Fruit fly (Drosophila melanogaster) whole organism, adult: ENCODE results near the gene Adss.

Experiments
- CG11617 ChIP-seq: fragments of 200-800 bp; sonication (Bioruptor generic); optimal IDR thresholded peaks from 2 replicates; lab custom pipeline; 2017; ENCODE audit warnings: mild to moderate bottlenecking, missing biosample characterization, missing genetic modification reagents, missing genetic modification characterization
- CG12768 ChIP-seq: fragments of 200-800 bp; sonication (Bioruptor generic); optimal IDR thresholded peaks from 2 replicates; lab custom pipeline; 2017; ENCODE audit warnings: missing biosample characterization, missing genetic modification characterization, mild to moderate bottlenecking, moderate library complexity, missing genetic modification reagents
- CG14711 ChIP-seq: fragments of 200-800 bp; sonication (Bioruptor generic); optimal IDR thresholded peaks from 2 replicates; lab custom pipeline; 2018; ENCODE audit warnings: missing biosample characterization, mild to moderate bottlenecking, missing genetic modification characterization, moderate library complexity
- CG1620 ChIP-seq: fragments of 200-800 bp; sonication (Bioruptor generic); optimal IDR thresholded peaks from 2 replicates; lab custom pipeline; 2016; ENCODE audit warnings: missing biosample characterization, missing genetic modification characterization
- CG33017 ChIP-seq: fragments of 200-800 bp; sonication (Bioruptor generic); optimal IDR thresholded peaks from 2 replicates; lab custom pipeline; 2018; ENCODE audit warnings: missing biosample characterization, mild to moderate bottlenecking, missing genetic modification characterization, moderate library complexity
- CG5204 ChIP-seq: fragments of 200-800 bp; sonication (Bioruptor generic); optimal IDR thresholded peaks from 2 replicates; lab custom pipeline; 2016; ENCODE audit warnings: missing biosample characterization, missing genetic modification characterization
- CG7045 ChIP-seq: fragments of 200-800 bp; sonication (Bioruptor generic); optimal IDR thresholded peaks from 2 replicates; lab custom pipeline; 2017; ENCODE audit warnings: missing biosample characterization, mild to moderate bottlenecking, missing genetic modification characterization
- CG7101 ChIP-seq: fragments of 200-800 bp; sonication (Bioruptor generic); optimal IDR thresholded peaks from 2 replicates; lab custom pipeline; 2018; ENCODE audit warnings: missing biosample characterization, mild to moderate bottlenecking, missing genetic modification characterization, moderate library complexity
- Clk ChIP-seq: fragments of 200-800 bp; sonication (Bioruptor generic); optimal IDR thresholded peaks from 2 replicates; lab custom pipeline; 2017; ENCODE audit warnings: missing biosample characterization, missing genetic modification characterization
- Crg-1 ChIP-seq: fragments of 200-800 bp; sonication (Bioruptor generic); optimal IDR thresholded peaks from 2 replicates; lab custom pipeline; 2016; ENCODE audit warnings: missing biosample characterization, missing genetic modification characterization
- Hr96 ChIP-seq: fragments of 200-800 bp; sonication (Bioruptor generic); optimal IDR thresholded peaks from 2 replicates; lab custom pipeline; 2016; ENCODE audit warnings: missing biosample characterization, missing genetic modification characterization
- Mnt ChIP-seq: fragments of 200-800 bp; sonication (Bioruptor generic); optimal IDR thresholded peaks from 2 replicates; lab custom pipeline; 2016; ENCODE audit warnings: missing biosample characterization, mild to moderate bottlenecking, missing genetic modification characterization
- bab1 ChIP-seq: fragments of 200-800 bp; sonication (Bioruptor generic); optimal IDR thresholded peaks from 3 replicates; lab custom pipeline; 2019; ENCODE audit warnings: missing biosample characterization, mild to moderate bottlenecking, missing genetic modification characterization, moderate library complexity
- cic ChIP-seq: fragments of 200-800 bp; sonication (Bioruptor generic); optimal IDR thresholded peaks from 2 replicates; lab custom pipeline; 2017; ENCODE audit warnings: missing biosample characterization, mild to moderate bottlenecking, missing genetic modification characterization, moderate library complexity
- cnc ChIP-seq, 2 experiments: fragments of >200 bp; optimal IDR thresholded peaks; 2 replicates each; lab custom pipeline; 2017
- kay ChIP-seq: fragments of 200-800 bp; sonication (Bioruptor generic); peaks from one replicate; lab custom pipeline; 2016; ENCODE audit warnings: missing biosample characterization, missing genetic modification characterization, borderline replicate concordance
- ovo ChIP-seq: fragments of 200-800 bp; sonication (Bioruptor generic); optimal IDR thresholded peaks from 2 replicates; lab custom pipeline; 2016; ENCODE audit warnings: missing biosample characterization, missing genetic modification characterization
- pad ChIP-seq: fragments of 200-800 bp; sonication (Bioruptor generic); optimal IDR thresholded peaks from 3 replicates; lab custom pipeline; 2017; ENCODE audit warnings: missing biosample characterization, missing genetic modification characterization, mild to moderate bottlenecking, moderate library complexity, missing genetic modification reagents
- tj ChIP-seq: fragments of 200-800 bp; sonication (Bioruptor generic); optimal IDR thresholded peaks from 3 replicates; lab custom pipeline; 2017; ENCODE audit warnings: missing biosample characterization, mild to moderate bottlenecking, missing genetic modification characterization, moderate library complexity
- toe ChIP-seq: fragments of 200-800 bp; sonication (Bioruptor generic); optimal IDR thresholded peaks from 2 replicates; lab custom pipeline; 2016; ENCODE audit warnings: missing biosample characterization, missing genetic modification characterization

Adss gene

DNA sequence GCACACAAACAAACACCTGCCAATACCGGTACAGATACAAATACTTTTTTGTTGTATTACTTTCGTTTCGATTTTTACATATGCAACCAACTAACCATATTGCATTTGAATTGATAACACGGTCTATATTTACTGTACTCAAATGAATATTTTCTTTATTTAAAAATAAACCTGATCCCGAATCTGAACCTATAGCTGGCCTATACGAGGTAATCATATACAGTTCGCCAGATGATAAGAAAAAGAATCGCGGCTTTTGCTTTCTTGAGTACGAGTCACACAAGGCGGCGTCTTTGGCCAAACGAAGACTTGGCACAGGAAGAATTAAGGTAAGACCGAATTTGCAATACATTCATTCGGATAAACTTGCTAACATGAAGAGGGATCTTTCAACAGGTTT lies 33.4 kb downstream of the Adss start:
- TF ChIP-seq CG12768 (GFP tag; lab: Kevin White, UChicago), result no peak
- peak; percentile 69 for TF ChIP-seq kay (GFP tag; lab: Kevin White, UChicago)

DNA sequence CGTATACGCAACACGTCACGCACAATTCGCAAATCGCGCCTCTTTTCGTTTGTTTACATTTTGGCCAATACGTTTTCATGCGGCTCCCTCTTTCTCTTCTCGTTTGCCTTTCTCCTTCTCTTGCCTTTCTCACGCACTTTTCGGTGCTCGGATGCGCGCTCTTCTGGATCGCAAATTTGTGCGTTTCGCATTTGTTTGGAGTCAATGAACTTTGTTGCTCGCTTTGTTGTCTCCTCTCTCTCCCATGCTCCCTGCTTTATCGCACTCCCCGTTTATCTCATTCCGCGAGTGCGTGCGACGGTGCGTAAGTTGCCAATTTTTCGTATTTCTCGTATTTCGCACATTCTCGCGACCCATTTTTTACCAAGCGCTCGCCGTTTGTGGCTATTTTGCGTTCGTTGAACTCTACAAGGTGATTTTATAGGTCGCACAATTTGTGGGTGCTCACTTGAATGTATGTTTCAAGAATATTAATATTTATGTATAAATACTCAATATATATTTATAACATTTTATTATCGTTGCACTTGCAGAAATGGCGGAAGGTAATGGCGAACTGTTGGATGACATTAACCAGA lies 39.1 kb downstream of the Adss start:
- TF ChIP-seq CG1620 (GFP tag; lab: Kevin White, UChicago), result no peak
- no peak for TF ChIP-seq kay (GFP tag; lab: Kevin White, UChicago)
- no peak for TF ChIP-seq Clk (GFP tag; lab: Kevin White, UChicago)
- no peak for TF ChIP-seq cic (GFP tag; lab: Kevin White, UChicago)
- TF ChIP-seq toe (GFP tag; lab: Kevin White, UChicago), result no peak
- no peak for TF ChIP-seq CG33017 (tag; lab: Kevin White, UChicago)
- no peak for TF ChIP-seq CG7045 (GFP tag; lab: Kevin White, UChicago)
- no peak for TF ChIP-seq CG5204
- TF ChIP-seq CG12768 (GFP tag; lab: Kevin White, UChicago), result no peak
- TF ChIP-seq pad (GFP tag; lab: Kevin White, UChicago), result no peak
- TF ChIP-seq bab1 (GFP tag; lab: Kevin White, UChicago), result no peak
- no peak for TF ChIP-seq Hr96 (GFP tag; lab: Kevin White, UChicago)
- no peak for TF ChIP-seq tj (GFP tag; lab: Kevin White, UChicago)
- no peak for TF ChIP-seq CG11617
- no peak for TF ChIP-seq cnc (optimal IDR thresholded peaks at IDR 0.05; lab: Kevin White, UChicago)

DNA sequence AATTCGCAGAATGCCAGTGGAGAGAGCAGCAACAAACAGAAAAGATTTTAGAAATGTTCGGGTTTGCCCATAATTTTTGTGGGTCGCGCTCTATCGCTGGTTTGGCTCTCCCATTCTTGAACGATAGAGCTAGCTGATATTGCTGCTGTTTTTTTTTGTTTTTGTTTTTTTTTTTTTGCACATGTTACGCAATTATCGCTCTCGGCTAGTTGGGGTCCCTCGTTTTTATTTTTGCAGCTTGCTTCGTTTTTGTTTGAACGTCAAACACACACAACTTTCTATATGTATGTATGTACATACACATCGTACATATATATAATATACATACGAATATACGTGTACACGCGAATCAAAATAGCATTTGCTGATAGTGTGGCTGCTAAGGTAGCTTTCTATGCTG lies 39.9 kb downstream of the Adss start:
- TF ChIP-seq kay (GFP tag; lab: Kevin White, UChicago) (peak; percentile 98), CG12768 (GFP tag; lab: Kevin White, UChicago) (peak; percentile 59), Hr96 (GFP tag; lab: Kevin White, UChicago) (no peak), toe (GFP tag; lab: Kevin White, UChicago) (no peak), tj (GFP tag; lab: Kevin White, UChicago) (peak; percentile 78), cic (GFP tag; lab: Kevin White, UChicago) (peak; percentile 23), Mnt (GFP tag; lab: Kevin White, UChicago) (peak; percentile 3), CG33017 (tag; lab: Kevin White, UChicago) (peak; percentile 35), CG11617 (no peak)

DNA sequence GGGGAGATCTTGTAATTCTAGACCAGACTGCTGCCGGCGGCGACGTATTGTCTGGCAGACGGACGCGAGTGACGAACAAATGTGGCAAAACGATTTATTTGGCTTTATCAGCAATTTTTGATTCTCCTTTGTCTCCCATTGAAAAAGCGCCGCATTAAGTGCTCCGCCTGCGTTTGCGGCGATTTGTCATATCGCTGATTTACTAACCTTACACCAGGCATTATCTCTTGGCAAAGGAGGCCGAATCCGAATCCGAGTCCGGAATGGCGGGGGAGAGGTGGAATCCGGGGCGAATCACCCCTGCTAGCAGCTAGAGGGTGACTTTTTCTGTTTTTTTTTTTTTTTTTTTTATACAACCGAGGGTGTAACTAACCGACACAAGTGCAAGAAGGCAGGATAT lies 41.8 kb downstream of the Adss start:
- TF ChIP-seq tj (GFP tag; lab: Kevin White, UChicago) (peak; percentile 81), Crg-1 (no peak)

DNA sequence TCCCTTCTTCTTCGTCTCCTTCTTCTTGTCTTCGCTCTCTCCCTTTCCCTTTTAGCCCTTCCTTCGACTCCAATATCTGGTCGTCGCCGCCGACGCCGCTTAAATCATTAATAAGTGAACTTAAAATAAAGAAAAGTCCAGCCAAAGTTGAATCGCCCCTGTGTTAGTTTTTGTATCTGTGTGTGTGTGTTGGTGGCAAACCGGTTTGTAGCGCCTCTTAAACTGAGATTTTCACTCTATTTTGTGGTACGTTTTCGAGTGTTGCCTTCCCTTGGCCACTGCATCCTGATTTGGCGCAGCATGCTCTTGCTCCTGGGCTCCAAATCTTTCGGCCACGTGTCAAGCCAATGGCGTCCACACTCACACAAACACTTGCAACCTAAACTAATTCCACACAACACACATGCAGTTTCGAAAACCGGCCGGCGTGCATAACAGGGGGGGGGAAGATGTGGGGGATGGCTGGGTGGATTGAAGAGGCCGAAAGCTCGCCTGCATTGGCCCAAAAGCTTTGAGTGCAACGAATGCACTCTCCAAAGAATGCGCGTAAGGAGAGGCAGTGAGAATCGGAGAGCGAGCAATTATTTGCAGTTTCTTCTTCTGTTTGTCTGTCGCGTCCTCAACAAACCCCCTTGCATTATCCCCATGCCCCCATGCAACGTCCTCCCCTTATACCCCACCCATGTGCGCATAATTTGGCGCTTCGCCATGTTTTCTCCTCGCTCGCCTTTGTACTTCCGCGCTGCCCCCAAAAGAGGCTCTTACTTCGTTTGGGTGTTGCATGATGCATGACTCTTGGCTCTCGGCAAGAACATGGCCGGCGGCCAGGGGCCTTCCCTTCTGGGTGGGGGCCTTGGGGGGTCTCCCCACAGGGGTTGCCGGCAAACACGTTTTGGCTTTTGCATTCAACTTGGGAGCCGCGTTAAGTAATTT lies 45.7 kb downstream of the Adss start:
- TF ChIP-seq CG12768 (GFP tag; lab: Kevin White, UChicago) (peak; percentile 33), Clk (GFP tag; lab: Kevin White, UChicago) (peak; percentile 37), Mnt (GFP tag; lab: Kevin White, UChicago) (peak; percentile 74), Crg-1 (no peak), toe (GFP tag; lab: Kevin White, UChicago) (no peak), cic (GFP tag; lab: Kevin White, UChicago) (peak; percentile 30), CG7045 (GFP tag; lab: Kevin White, UChicago) (peak; percentile 20), tj (GFP tag; lab: Kevin White, UChicago) (peak; percentile 19), pad (GFP tag; lab: Kevin White, UChicago) (peak; percentile 60), kay (GFP tag; lab: Kevin White, UChicago) (no peak)

DNA sequence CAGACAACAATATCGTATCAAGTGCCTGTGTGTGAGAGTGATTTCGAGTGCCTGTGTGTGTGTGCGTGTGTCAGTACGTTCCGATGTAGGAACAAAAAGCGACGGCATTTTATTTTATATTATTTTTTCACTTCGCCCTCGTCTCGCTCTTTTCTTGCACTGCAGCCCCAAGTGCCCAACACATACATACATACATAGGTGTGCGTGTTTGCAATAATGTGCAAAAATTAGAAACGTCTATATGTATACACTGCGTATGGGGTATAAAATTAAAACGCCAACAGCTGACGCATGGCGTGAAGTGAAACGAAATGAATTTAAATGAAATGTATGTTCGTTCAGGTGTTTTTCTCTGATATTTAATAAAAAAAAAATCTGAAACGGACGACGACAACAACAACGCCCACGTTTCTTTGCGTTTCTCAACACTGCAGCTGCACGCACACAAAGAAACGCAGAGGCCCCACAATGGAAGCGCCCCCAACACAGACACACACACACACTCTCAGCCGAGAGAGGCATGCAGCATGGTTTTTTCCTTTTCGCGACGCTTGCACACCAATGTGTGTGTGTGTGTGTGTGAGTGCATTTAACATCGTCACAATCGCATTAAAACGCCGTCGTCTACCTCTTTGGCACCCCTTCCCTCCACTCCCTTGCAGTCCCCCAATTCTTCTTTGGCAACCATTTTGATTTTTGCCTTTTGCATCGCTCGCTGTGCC lies 46.5 kb downstream of the Adss start:
- TF ChIP-seq Hr96 (GFP tag; lab: Kevin White, UChicago), result no peak
- peak; percentile 20 for TF ChIP-seq ovo (GFP tag; lab: Kevin White, UChicago)
- TF ChIP-seq CG5204, result peak; percentile 73
- TF ChIP-seq CG7045 (GFP tag; lab: Kevin White, UChicago), result peak; percentile 38
- no peak for TF ChIP-seq cnc (optimal IDR thresholded peaks at IDR 0.05; lab: Kevin White, UChicago)
- peak; percentile 75 for TF ChIP-seq CG11617
- TF ChIP-seq toe (GFP tag; lab: Kevin White, UChicago), result peak; percentile 72
- peak; percentile 99 for TF ChIP-seq kay (GFP tag; lab: Kevin White, UChicago)
- peak; percentile 58 for TF ChIP-seq Mnt (GFP tag; lab: Kevin White, UChicago)
- TF ChIP-seq bab1 (GFP tag; lab: Kevin White, UChicago), result no peak
- peak; percentile 60 for TF ChIP-seq tj (GFP tag; lab: Kevin White, UChicago)
- peak; percentile 40 for TF ChIP-seq pad (GFP tag; lab: Kevin White, UChicago)
- peak; percentile 28 for TF ChIP-seq CG7101
- peak; percentile 24 for TF ChIP-seq CG1620 (GFP tag; lab: Kevin White, UChicago)
- peak; percentile 59 for TF ChIP-seq Crg-1
- TF ChIP-seq Clk (GFP tag; lab: Kevin White, UChicago), result no peak
- peak; percentile 36 for TF ChIP-seq cic (GFP tag; lab: Kevin White, UChicago)
- peak; percentile 44 for TF ChIP-seq CG12768 (GFP tag; lab: Kevin White, UChicago)
- TF ChIP-seq CG14711, result peak; percentile 31
- peak; percentile 37 for TF ChIP-seq CG33017 (tag; lab: Kevin White, UChicago)
